Worm (Caenorhabditis elegans) whole organism, young adult: ENCODE data around the gene T05C12.1.

Experiments
- B0019.2 ChIP-seq: fragments of 200-800 bp; sonication (Bioruptor generic); conservative IDR thresholded peaks from 2 replicates; pipeline ENCODE4 v1.3.6; 2022; ENCODE audit warnings: missing genetic modification reagents, missing genetic modification characterization, missing compliant biosample characterization
- F39B2.1 ChIP-seq: fragments of 200-800 bp; sonication (Bioruptor generic); IDR thresholded peaks from 2 replicates; pipeline ENCODE4 v1.3.6; 2022; ENCODE audit warnings: missing genetic modification reagents, missing genetic modification characterization, missing compliant biosample characterization
- attf-5 ChIP-seq: fragments of 200-800 bp; sonication (Bioruptor generic); optimal IDR thresholded peaks from 2 replicates; lab custom pipeline; 2018; ENCODE audit warnings: mild to moderate bottlenecking, missing genetic modification characterization, missing compliant biosample characterization
- ceh-58 ChIP-seq: fragments of 200-800 bp; sonication (Bioruptor generic); IDR thresholded peaks from 2 replicates; pipeline ENCODE4 v1.3.6; 2022; ENCODE audit warnings: missing genetic modification characterization, missing compliant biosample characterization
- ekl-4 ChIP-seq: fragments of 200-800 bp; sonication (Bioruptor generic); IDR thresholded peaks from 2 replicates; pipeline ENCODE4 v1.3.6; 2022; ENCODE audit warnings: missing genetic modification reagents, missing genetic modification characterization, missing compliant biosample characterization
- fkh-3 ChIP-seq: sonication (generic microtip); optimal IDR thresholded peaks from 2 replicates; lab custom pipeline; 2016; ENCODE audit warnings: mild to moderate bottlenecking, missing genetic modification characterization, missing compliant biosample characterization
- hmg-1.2 ChIP-seq: fragments of 200-800 bp; sonication (Bioruptor generic); IDR thresholded peaks from 2 replicates; pipeline ENCODE4 v1.3.6; 2022; ENCODE audit warnings: missing genetic modification reagents, missing genetic modification characterization, missing compliant biosample characterization
- let-526 ChIP-seq: fragments of 200-800 bp; sonication (Bioruptor generic); IDR thresholded peaks from 2 replicates; pipeline ENCODE4 v1.3.6; 2022; ENCODE audit warnings: missing genetic modification reagents, missing genetic modification characterization, missing compliant biosample characterization
- pha-4 ChIP-seq: fragments of 150-350 bp; sonication (generic microtip); optimal IDR thresholded peaks from 2 replicates; lab custom pipeline; 2014; ENCODE audit warnings: missing biosample characterization, missing genetic modification reagents, missing genetic modification characterization
- sdz-38 ChIP-seq: sonication (generic microtip); optimal IDR thresholded peaks from 2 replicates; lab custom pipeline; 2016; ENCODE audit warnings: missing genotype, missing genetic modification characterization, missing compliant biosample characterization
- snpc-1.1 ChIP-seq: sonication (generic microtip); optimal IDR thresholded peaks from 2 replicates; lab custom pipeline; 2017; ENCODE audit warnings: missing genetic modification characterization, mild to moderate bottlenecking, missing compliant biosample characterization, antibody characterized with exemption, moderate library complexity, missing genotype, missing genetic modification reagents; ENCODE audit not compliant: insufficient read depth
- snpc-4 ChIP-seq, 5 experiments: fragments of 150-350 bp in 1 of 5; sonication (generic microtip) in 4 of 5; optimal IDR thresholded peaks; 2 replicates each; lab custom pipeline; 2014 to 2018; ENCODE audit warnings: missing genetic modification characterization in 5 of 5, missing biosample characterization in 3 of 5, antibody characterized with exemption in 2 of 5, mild to moderate bottlenecking in 2 of 5, missing compliant biosample characterization in 2 of 5, missing genotype in 2 of 5, moderate library complexity in 2 of 5, missing genetic modification reagents in 1 of 5
- unc-62 ChIP-seq: fragments of 150-350 bp; optimal IDR thresholded peaks from 2 replicates; lab custom pipeline; 2014; ENCODE audit warnings: missing biosample characterization, missing genetic modification reagents, missing genetic modification characterization

DNA sequence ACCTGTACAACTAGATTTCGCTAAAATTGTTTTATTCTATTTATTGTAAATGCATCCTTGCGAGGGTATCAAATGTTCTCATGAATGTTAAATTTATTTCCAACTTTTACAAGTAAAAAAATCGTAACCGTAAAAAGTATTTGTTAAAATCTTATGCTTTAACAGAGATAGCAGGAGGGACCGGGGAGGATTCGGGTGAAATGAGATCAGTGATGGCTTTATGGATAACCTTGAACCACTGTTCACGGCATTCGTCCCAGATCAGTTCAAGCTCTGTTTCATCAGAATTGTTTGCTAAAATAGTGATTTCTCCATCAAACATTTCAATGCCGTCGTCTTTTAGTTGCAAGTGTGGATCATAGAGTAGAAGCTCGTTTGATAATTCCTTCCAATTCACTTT is 32.3 kb upstream of the T05C12.1 start:
- TF ChIP-seq hmg-1.2 (GFP tag; lab: Robert Waterston, UW) (no peak), attf-5 (GFP tag; lab: Kevin White, UChicago) (no peak), snpc-4 (GFP tag; optimal IDR thresholded peaks at IDR 0.05; lab: Kevin White, UChicago) (no peak), snpc-4 (tag; optimal IDR thresholded peaks at IDR 0.05; lab: Kevin White, UChicago) (peak in 1 of 4 experiments; percentile 3), F39B2.1 (GFP tag; lab: Robert Waterston, UW) (no peak), let-526 (no peak), ceh-58 (no peak), snpc-1.1 (no peak), B0019.2 (GFP tag; lab: Robert Waterston, UW) (0 out of 2 replicates have a peak, but pooled peaks have one; percentile 7), ekl-4 (GFP tag; lab: Robert Waterston, UW) (0 out of 2 replicates have a peak, but pooled peaks have one; percentile 29), sdz-38 (no peak), pha-4 (tag; lab: Kevin White, UChicago) (no peak), unc-62 (GFP tag; lab: Kevin White, UChicago) (no peak), fkh-3 (tag; lab: Kevin White, UChicago) (no peak)
